Worm (Caenorhabditis elegans): ENCODE measurements around the gene fbxa-7.
"Not testable (repeated sequence)": the region's sequence is repeated elsewhere in the genome, so short reads cannot be mapped to it uniquely, and the experiment has no call there.

- TF ChIP-seq lsl-1 (GFP tag; optimal IDR thresholded peaks at IDR 0.05); lsy-27 (tag; optimal IDR thresholded peaks at IDR 0.05; ENCODE audit: borderline replicate concordance, insufficient read depth); aptf-2 (GFP tag; conservative IDR thresholded peaks at IDR 0.05); B0019.2 (GFP tag; conservative IDR thresholded peaks at IDR 0.05); madf-6 (GFP tag; IDR thresholded peaks at IDR 0.05); dpl-1 (GFP tag; optimal IDR thresholded peaks at IDR 0.05); xnd-1 (tag; optimal IDR thresholded peaks at IDR 0.05); unc-62 (GFP tag; optimal IDR thresholded peaks at IDR 0.05); attf-5 (GFP tag; optimal IDR thresholded peaks at IDR 0.05): not testable (repeated sequence)
Measured at ce11 chrIII:2261353-2261752, 10.1 kb upstream of the fbxa-7 start, which contains the start of gene fbxa-42.
